Fruit fly (Drosophila melanogaster) whole organism, embryonic: Measurements from ENCODE around the gene CG33939.

Experiments
- Abd-B ChIP-seq: fragments of 200-800 bp; sonication (Bioruptor generic); optimal IDR thresholded peaks from 2 replicates; lab custom pipeline; 2018; ENCODE audit warnings: missing biosample characterization, mild to moderate bottlenecking, missing genetic modification characterization, moderate library complexity
- Awh ChIP-seq: fragments of 200-800 bp; sonication (Bioruptor generic); IDR thresholded peaks from 2 replicates; pipeline ENCODE4, ENCODE4 v1.3.6; 2022; ENCODE audit warnings: missing biosample characterization, missing genetic modification characterization
- CG1024 ChIP-seq: fragments of 200-800 bp; sonication (Bioruptor generic); IDR thresholded peaks from 2 replicates; pipeline ENCODE4 v1.3.6; 2022; ENCODE audit warnings: missing biosample characterization, missing genetic modification characterization
- CG10462 ChIP-seq: fragments of 200-800 bp; sonication (Bioruptor generic); optimal IDR thresholded peaks from 2 replicates; lab custom pipeline; 2016; ENCODE audit warnings: missing biosample characterization, missing genetic modification characterization
- CG10654 ChIP-seq: fragments of 200-800 bp; sonication (Bioruptor generic); optimal IDR thresholded peaks from 2 replicates; lab custom pipeline; 2016; ENCODE audit warnings: missing biosample characterization, missing genetic modification characterization
- CG13296 ChIP-seq: fragments of 200-800 bp; sonication (Bioruptor generic); optimal IDR thresholded peaks from 3 replicates; lab custom pipeline; 2018; ENCODE audit warnings: missing biosample characterization, mild to moderate bottlenecking, missing genetic modification characterization
- CG14050 ChIP-seq: fragments of 200-800 bp; sonication (Bioruptor generic); IDR thresholded peaks from 3 replicates; pipeline ENCODE4 v1.3.6; 2022; ENCODE audit warnings: missing biosample characterization, missing genetic modification characterization
- CG14710 ChIP-seq: fragments of 200-800 bp; sonication (Bioruptor generic); optimal IDR thresholded peaks from 3 replicates; lab custom pipeline; 2019; ENCODE audit warnings: missing biosample characterization, mild to moderate bottlenecking, missing genetic modification characterization, moderate library complexity
- CG15073 ChIP-seq: fragments of 200-800 bp; sonication (Bioruptor generic); optimal IDR thresholded peaks from 2 replicates; lab custom pipeline; 2016; ENCODE audit warnings: missing biosample characterization, missing genetic modification characterization
- CG1603 ChIP-seq: fragments of 200-800 bp; sonication (Bioruptor generic); optimal IDR thresholded peaks from 2 replicates; lab custom pipeline; 2019; ENCODE audit warnings: missing biosample characterization, mild to moderate bottlenecking, missing genetic modification characterization, moderate library complexity
- CG18011 ChIP-seq: fragments of 200-800 bp; sonication (Bioruptor generic); optimal IDR thresholded peaks from 2 replicates; lab custom pipeline; 2017; ENCODE audit warnings: missing biosample characterization, missing genetic modification characterization, mild to moderate bottlenecking, moderate library complexity, missing genotype
- CG1832 ChIP-seq: fragments of 200-800 bp; sonication (Bioruptor generic); optimal IDR thresholded peaks from 2 replicates; lab custom pipeline; 2017; ENCODE audit warnings: missing biosample characterization, mild to moderate bottlenecking, missing genetic modification characterization, inconsistent platforms
- CG18619 ChIP-seq: fragments of 200-800 bp; sonication (Bioruptor generic); optimal IDR thresholded peaks from 3 replicates; lab custom pipeline; 2017; ENCODE audit warnings: missing biosample characterization, mild to moderate bottlenecking, missing genetic modification characterization
- CG31224 ChIP-seq: fragments of 200-800 bp; sonication (Bioruptor generic); IDR thresholded peaks from 2 replicates; pipeline ENCODE4 v1.3.6; 2022; ENCODE audit warnings: missing biosample characterization, missing genetic modification characterization
- CG3163 ChIP-seq: fragments of 200-800 bp; sonication (Bioruptor generic); optimal IDR thresholded peaks from 3 replicates; lab custom pipeline; 2016; ENCODE audit warnings: missing biosample characterization, missing genetic modification characterization
- CG34376 ChIP-seq: fragments of 200-800 bp; sonication (Bioruptor generic); optimal IDR thresholded peaks from 2 replicates; lab custom pipeline; 2018; ENCODE audit warnings: missing biosample characterization, mild to moderate bottlenecking, missing genetic modification characterization
- CG6813 ChIP-seq: fragments of 200-800 bp; sonication (Bioruptor generic); optimal IDR thresholded peaks from 2 replicates; lab custom pipeline; 2017; ENCODE audit warnings: missing biosample characterization, missing genetic modification characterization, mild to moderate bottlenecking, moderate library complexity, missing genetic modification reagents
- CG8089 ChIP-seq: fragments of 200-800 bp; sonication (Bioruptor generic); optimal IDR thresholded peaks from 3 replicates; lab custom pipeline; 2016; ENCODE audit warnings: missing biosample characterization, missing genetic modification characterization
- CG8924 ChIP-seq: fragments of 200-800 bp; optimal IDR thresholded peaks from 3 replicates; lab custom pipeline; 2019; ENCODE audit warnings: missing biosample characterization, mild to moderate bottlenecking, missing genetic modification characterization, moderate library complexity
- Camta ChIP-seq: fragments of 200-800 bp; sonication (Bioruptor generic); optimal IDR thresholded peaks from 2 replicates; lab custom pipeline; 2016; ENCODE audit warnings: missing biosample characterization, missing genetic modification characterization
- CkIIα-i1 ChIP-seq: fragments of 200-800 bp; sonication (Bioruptor generic); IDR thresholded peaks from 2 replicates; pipeline ENCODE4 v1.3.6; 2022; ENCODE audit warnings: missing biosample characterization, missing genetic modification characterization
- D19A ChIP-seq: fragments of 200-800 bp; optimal IDR thresholded peaks from 3 replicates; lab custom pipeline; 2019; ENCODE audit warnings: missing biosample characterization, mild to moderate bottlenecking, missing genetic modification characterization, moderate library complexity
- Dad ChIP-seq: fragments of 200-800 bp; sonication (Bioruptor generic); optimal IDR thresholded peaks from 3 replicates; lab custom pipeline; 2016; ENCODE audit warnings: missing biosample characterization, missing genetic modification characterization
- Dbx ChIP-seq: fragments of 200-800 bp; sonication (Bioruptor generic); IDR thresholded peaks from 3 replicates; pipeline ENCODE4 v1.3.6; 2022; ENCODE audit warnings: missing biosample characterization, missing genetic modification characterization
- Deaf1 ChIP-seq: fragments of 200-800 bp; optimal IDR thresholded peaks from 3 replicates; lab custom pipeline; 2019; ENCODE audit warnings: missing biosample characterization, mild to moderate bottlenecking, missing genetic modification characterization, moderate library complexity
- Dfd ChIP-seq, 2 experiments: fragments of >200 bp; optimal IDR thresholded peaks; 2 replicates each; lab custom pipeline; 2017; ENCODE audit warnings: missing biosample characterization in 2 of 2, missing genetic modification characterization in 2 of 2
- Dref ChIP-seq: fragments of 200-800 bp; sonication (Bioruptor generic); IDR thresholded peaks from 2 replicates; pipeline ENCODE4 v1.3.6; 2022; ENCODE audit warnings: missing biosample characterization, missing genetic modification characterization
- Ets97D ChIP-seq: fragments of 200-800 bp; sonication (Bioruptor generic); optimal IDR thresholded peaks from 3 replicates; lab custom pipeline; 2016; ENCODE audit warnings: missing biosample characterization, missing genetic modification characterization
- Fer1 ChIP-seq: fragments of 200-800 bp; sonication (Bioruptor generic); optimal IDR thresholded peaks from 2 replicates; lab custom pipeline; 2017; ENCODE audit warnings: missing biosample characterization, mild to moderate bottlenecking, missing genetic modification characterization
- Hmr ChIP-seq: fragments of 200-800 bp; sonication (Bioruptor generic); optimal IDR thresholded peaks from 3 replicates; lab custom pipeline; 2017; ENCODE audit warnings: mild to moderate bottlenecking, missing biosample characterization, missing genetic modification reagents, missing genetic modification characterization
- Lhr ChIP-seq: fragments of 200-800 bp; sonication (Bioruptor generic); optimal IDR thresholded peaks from 3 replicates; lab custom pipeline; 2017; ENCODE audit warnings: mild to moderate bottlenecking, missing biosample characterization, missing genetic modification reagents, missing genetic modification characterization
- Med ChIP-seq: fragments of 200-800 bp; sonication (Bioruptor generic); peaks from one replicate; lab custom pipeline; 2016; ENCODE audit warnings: missing biosample characterization, missing genetic modification characterization, mild to moderate bottlenecking, inconsistent platforms, moderate library complexity
- Mrtf ChIP-seq: fragments of 200-800 bp; sonication (Bioruptor generic); IDR thresholded peaks from 3 replicates; pipeline ENCODE4 v1.3.6; 2022; ENCODE audit warnings: missing biosample characterization, missing genetic modification characterization
- Oaz ChIP-seq: fragments of 200-800 bp; sonication (Bioruptor generic); IDR thresholded peaks from 2 replicates; pipeline ENCODE4 v1.3.6; 2022; ENCODE audit warnings: missing biosample characterization, missing genetic modification characterization
- Optix ChIP-seq: fragments of 200-800 bp; sonication (Bioruptor generic); IDR thresholded peaks from 3 replicates; pipeline ENCODE4 v1.3.6; 2022; ENCODE audit warnings: missing biosample characterization, missing genetic modification characterization
- Ptx1 ChIP-seq: fragments of 200-800 bp; sonication (Bioruptor generic); IDR thresholded peaks from 2 replicates; pipeline ENCODE4 v1.3.6; 2022; ENCODE audit warnings: missing biosample characterization, missing genetic modification characterization
- Sox100B ChIP-seq: fragments of 200-800 bp; sonication (Bioruptor generic); optimal IDR thresholded peaks from 3 replicates; lab custom pipeline; 2018; ENCODE audit warnings: missing biosample characterization, mild to moderate bottlenecking, missing genetic modification characterization
- Spps ChIP-seq: fragments of 200-800 bp; sonication (Bioruptor generic); optimal IDR thresholded peaks from 2 replicates; lab custom pipeline; 2018; ENCODE audit warnings: missing biosample characterization, mild to moderate bottlenecking, missing genetic modification characterization
- YL-1 ChIP-seq: fragments of 200-800 bp; sonication (Bioruptor generic); optimal IDR thresholded peaks from 3 replicates; lab custom pipeline; 2017; ENCODE audit warnings: missing biosample characterization, mild to moderate bottlenecking, missing genetic modification characterization
- chm ChIP-seq: fragments of 200-800 bp; sonication (Bioruptor generic); IDR thresholded peaks from 2 replicates; pipeline ENCODE4 v1.3.6; 2022; ENCODE audit warnings: missing biosample characterization, missing genetic modification characterization
- grau ChIP-seq: fragments of 200-800 bp; optimal IDR thresholded peaks from 3 replicates; lab custom pipeline; 2019; ENCODE audit warnings: missing biosample characterization, mild to moderate bottlenecking, missing genetic modification characterization, moderate library complexity
- hkb ChIP-seq, 2 experiments: fragments of 200-800 bp in 1 of 2; fragments of >200 bp in 1 of 2; sonication (Bioruptor generic) in 1 of 2; IDR thresholded peaks in 1 of 2; optimal IDR thresholded peaks in 1 of 2; 2 replicates each; pipeline versions ENCODE4 v1.3.6 to Lab custom; 2017 to 2022; ENCODE audit warnings: missing biosample characterization in 1 of 2, missing genetic modification characterization in 1 of 2
- lilli ChIP-seq: fragments of 200-800 bp; sonication (Bioruptor generic); optimal IDR thresholded peaks from 3 replicates; lab custom pipeline; 2016; ENCODE audit warnings: missing biosample characterization, missing genetic modification characterization
- lov ChIP-seq, 2 experiments: fragments of 200-800 bp in 1 of 2; fragments of >200 bp in 1 of 2; sonication (Bioruptor generic) in 1 of 2; IDR thresholded peaks in 1 of 2; optimal IDR thresholded peaks in 1 of 2; 2 replicates in 1 of 2; 3 replicates in 1 of 2; pipeline versions ENCODE4 v1.3.6 to Lab custom; 2017 to 2022; ENCODE audit warnings: missing biosample characterization in 1 of 2, missing genetic modification characterization in 1 of 2
- nom ChIP-seq: fragments of 200-800 bp; sonication (Bioruptor generic); optimal IDR thresholded peaks from 2 replicates; lab custom pipeline; 2017; ENCODE audit warnings: missing biosample characterization, missing genetic modification characterization, mild to moderate bottlenecking, moderate library complexity, missing genetic modification reagents
- sens-2 ChIP-seq: fragments of 200-800 bp; sonication (Bioruptor generic); IDR thresholded peaks from 2 replicates; pipeline ENCODE4 v1.3.6; 2022; ENCODE audit warnings: missing biosample characterization, missing genetic modification characterization
- sisA ChIP-seq: fragments of 200-800 bp; sonication (Bioruptor generic); IDR thresholded peaks from 2 replicates; pipeline ENCODE4 v1.3.6; 2022; ENCODE audit warnings: missing biosample characterization, missing genetic modification characterization
- z ChIP-seq: fragments of 200-800 bp; sonication (Bioruptor generic); IDR thresholded peaks from 3 replicates; pipeline ENCODE4 v1.3.6; 2022; ENCODE audit warnings: missing biosample characterization, missing genetic modification characterization
- zen2 ChIP-seq: fragments of 200-800 bp; sonication (Bioruptor generic); IDR thresholded peaks from 3 replicates; pipeline ENCODE4 v1.3.6; 2022; ENCODE audit warnings: missing biosample characterization, missing genetic modification characterization; ENCODE audit not compliant: partially characterized antibody

Gene CG33939

dm6 chrX:19166152-19166935 lies 8.4 kb downstream of the CG33939 start (continued):
- TF ChIP-seq chm (GFP tag; lab: Robert Waterston, UW): no peak
- TF ChIP-seq Hmr: peak; percentile 51
- TF ChIP-seq CG8924 (tag; lab: Kevin White, UChicago): peak; percentile 55
- TF ChIP-seq D19A (tag; lab: Kevin White, UChicago): peak; percentile 22
- no peak for TF ChIP-seq lov (optimal IDR thresholded peaks at IDR 0.05; lab: Kevin White, UChicago)
- no peak for TF ChIP-seq lov (GFP tag; IDR thresholded peaks at IDR 0.05; lab: Robert Waterston, UW)
- no peak for TF ChIP-seq nom (GFP tag; lab: Kevin White, UChicago)
- TF ChIP-seq lilli: peak; percentile 35
- TF ChIP-seq Mrtf: 0 out of 3 replicates have a peak, but pooled peaks have one; percentile 3
- TF ChIP-seq CG13296 (GFP tag; lab: Kevin White, UChicago): peak; percentile 18
- peak; percentile 5 for TF ChIP-seq Camta (GFP tag; lab: Kevin White, UChicago)
- TF ChIP-seq CG31224 (GFP tag; lab: Robert Waterston, UW): no peak
- TF ChIP-seq grau (tag; lab: Kevin White, UChicago): peak; percentile 58
- TF ChIP-seq CG14050 (GFP tag; lab: Robert Waterston, UW): no peak
- TF ChIP-seq CG8089 (GFP tag; lab: Kevin White, UChicago): no peak
- no peak for TF ChIP-seq hkb (optimal IDR thresholded peaks at IDR 0.05; lab: Kevin White, UChicago)
- TF ChIP-seq hkb (GFP tag; IDR thresholded peaks at IDR 0.05; lab: Robert Waterston, UW): no peak
- 0 out of 2 replicates have a peak, but pooled peaks have one; percentile 18 for TF ChIP-seq sisA
- TF ChIP-seq Abd-B: no peak
- no peak for TF ChIP-seq sens-2
- TF ChIP-seq Ptx1 (GFP tag; lab: Robert Waterston, UW): peak; percentile 6; the same call in 1 of the 2 replicates
- peak; percentile 29 for TF ChIP-seq Fer1 (GFP tag; lab: Kevin White, UChicago)
- TF ChIP-seq CG14710 (tag; lab: Kevin White, UChicago): peak; percentile 8
- no peak for TF ChIP-seq Lhr (GFP tag; lab: Kevin White, UChicago)
- TF ChIP-seq CG34376 (GFP tag; lab: Kevin White, UChicago): no peak
- peak; percentile 67 for TF ChIP-seq Sox100B (GFP tag; lab: Kevin White, UChicago)
- no peak for TF ChIP-seq CG1024 (GFP tag; lab: Robert Waterston, UW)
- no peak for TF ChIP-seq Awh (GFP tag; lab: Robert Waterston, UW)
- no peak for TF ChIP-seq CG1832 (GFP tag; lab: Kevin White, UChicago)
- TF ChIP-seq CG18619 (GFP tag; lab: Kevin White, UChicago): peak; percentile 37
- peak; percentile 20 for TF ChIP-seq CG1603 (tag; lab: Kevin White, UChicago)
- TF ChIP-seq Dbx (GFP tag; lab: Robert Waterston, UW): no peak
- no peak for TF ChIP-seq CG18011 (GFP tag; lab: Kevin White, UChicago)
- no peak for TF ChIP-seq Dad (GFP tag; lab: Kevin White, UChicago)
- TF ChIP-seq YL-1 (GFP tag; lab: Kevin White, UChicago): no peak
- TF ChIP-seq CG3163 (GFP tag; lab: Kevin White, UChicago): no peak
- no peak for TF ChIP-seq Dref
- TF ChIP-seq Oaz (GFP tag; lab: Robert Waterston, UW): 0 out of 2 replicates have a peak, but pooled peaks have one; percentile 32
- no peak for TF ChIP-seq CG10462 (GFP tag; lab: Kevin White, UChicago)
- no peak for TF ChIP-seq CG10654 (GFP tag; lab: Kevin White, UChicago)
- no peak for TF ChIP-seq zen2 (GFP tag; lab: Robert Waterston, UW)
- TF ChIP-seq CG15073: no peak
- TF ChIP-seq Dfd (GFP tag; optimal IDR thresholded peaks at IDR 0.05; lab: Kevin White, UChicago): no peak
- TF ChIP-seq Ets97D (GFP tag; lab: Kevin White, UChicago): no peak
- no peak for TF ChIP-seq CkIIα-i1
- TF ChIP-seq Spps (tag; lab: Kevin White, UChicago): no peak
- TF ChIP-seq Med: peak; percentile 41
- TF ChIP-seq Optix (GFP tag; lab: Robert Waterston, UW): 0 out of 3 replicates have a peak, but pooled peaks have one; percentile 8
- TF ChIP-seq Deaf1 (tag; lab: Kevin White, UChicago): no peak
- no peak for TF ChIP-seq CG6813 (GFP tag; lab: Kevin White, UChicago)
- no peak for TF ChIP-seq z (GFP tag; lab: Robert Waterston, UW)
